Fruit fly (Drosophila melanogaster) whole organism: ENCODE data around the gene cas.
A peak's percentile ranks its signal among the peaks of the same experiment; 100 is the strongest.

Source experiments
- CG8478 ChIP-seq: fragments of >200 bp; optimal IDR thresholded peaks from 2 replicates; lab custom pipeline; 2018; ENCODE audit warnings: inconsistent platforms
- Dll ChIP-seq: fragments of >200 bp; optimal IDR thresholded peaks from 2 replicates; lab custom pipeline; 2017
- EcR ChIP-seq, 2 experiments: fragments of >200 bp; optimal IDR thresholded peaks; 2 replicates each; lab custom pipeline; 2017; ENCODE audit warnings: missing biosample characterization in 2 of 2, missing genetic modification characterization in 2 of 2, missing genetic modification reagents in 2 of 2
- pan ChIP-seq: fragments of >200 bp; optimal IDR thresholded peaks from 2 replicates; lab custom pipeline; 2017
- psq ChIP-seq: fragments of >200 bp; optimal IDR thresholded peaks from 2 replicates; lab custom pipeline; 2017
- usp ChIP-seq: fragments of >200 bp; optimal IDR thresholded peaks from 2 replicates; lab custom pipeline; 2017; ENCODE audit warnings: missing biosample characterization, missing genetic modification characterization, mixed read lengths

Gene cas

DNA sequence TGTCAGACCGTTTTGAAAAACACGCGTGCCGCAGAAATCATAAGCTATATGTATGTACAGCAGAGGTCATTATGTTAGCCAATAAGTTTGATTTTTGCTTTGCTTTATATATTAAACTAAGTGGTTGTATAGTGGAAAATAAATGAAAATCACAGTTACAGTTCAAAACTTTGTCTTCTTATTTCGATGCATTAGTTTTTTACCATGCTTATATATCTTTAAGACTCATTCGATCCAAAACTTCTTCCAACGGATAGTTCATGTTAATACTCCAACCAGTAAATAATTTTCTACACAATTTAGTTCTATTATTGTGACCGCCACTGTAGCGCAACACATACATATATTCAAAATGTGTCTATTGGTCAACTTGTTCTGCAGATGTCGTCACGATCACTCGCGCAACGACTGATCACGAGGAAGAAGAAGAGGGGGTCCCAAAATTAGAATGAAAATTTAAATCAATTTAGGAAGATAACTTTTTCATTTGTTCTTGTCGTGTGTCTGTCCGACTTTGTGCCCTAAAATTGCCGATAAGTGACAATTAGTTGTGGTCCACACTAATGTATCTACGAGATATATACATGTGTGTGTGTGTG is 11.0 kb downstream of the cas start:
- TF ChIP-seq CG8478 (lab: Kevin White, UChicago) (no peak), EcR (GFP tag; optimal IDR thresholded peaks at IDR 0.05; lab: Kevin White, UChicago) (no peak), Dll (no peak), pan (lab: Kevin White, UChicago) (no peak), usp (GFP tag; lab: Kevin White, UChicago) (no peak), psq (no peak)

DNA sequence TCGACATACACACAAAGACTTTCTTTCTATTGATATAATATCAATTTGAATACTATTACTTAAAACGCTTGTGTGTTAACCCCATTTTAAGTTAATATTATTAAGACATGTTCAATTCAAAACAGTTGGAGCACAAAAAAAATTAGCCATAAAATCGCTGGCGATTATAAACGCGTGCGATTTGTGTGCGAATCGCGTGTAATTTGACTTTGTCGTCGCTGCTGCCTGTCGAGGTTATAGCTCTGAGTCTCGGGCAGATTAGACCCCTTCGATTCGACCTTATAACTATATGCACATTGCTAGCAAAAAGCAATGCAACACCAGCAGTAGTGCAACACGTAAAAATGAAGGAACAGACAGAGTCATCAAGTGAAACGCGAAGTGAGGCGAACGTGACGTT is 11.6 kb downstream of the cas start:
- TF ChIP-seq usp (GFP tag; lab: Kevin White, UChicago) (no peak), pan (lab: Kevin White, UChicago) (no peak), Dll (no peak), psq (no peak), CG8478 (lab: Kevin White, UChicago) (no peak), EcR (GFP tag; optimal IDR thresholded peaks at IDR 0.05; lab: Kevin White, UChicago) (no peak)

- TF ChIP-seq EcR (GFP tag; optimal IDR thresholded peaks at IDR 0.05; lab: Kevin White, UChicago), result no peak
- no peak for TF ChIP-seq CG8478 (lab: Kevin White, UChicago)
- no peak for TF ChIP-seq usp (GFP tag; lab: Kevin White, UChicago)
- TF ChIP-seq pan (lab: Kevin White, UChicago), result no peak
- peak; percentile 74 for TF ChIP-seq Dll
These were observed 15.5 kb downstream of the cas start for dm6 chr3R:5701104-5701503.

dm6 chr3R:5696384-5696783 is 20.2 kb downstream of the cas start:
- no peak for TF ChIP-seq Dll
- no peak for TF ChIP-seq psq
- no peak for TF ChIP-seq pan (lab: Kevin White, UChicago)
- no peak for TF ChIP-seq usp (GFP tag; lab: Kevin White, UChicago)
- TF ChIP-seq EcR (GFP tag; optimal IDR thresholded peaks at IDR 0.05; lab: Kevin White, UChicago), result no peak
- TF ChIP-seq CG8478 (lab: Kevin White, UChicago), result no peak

DNA sequence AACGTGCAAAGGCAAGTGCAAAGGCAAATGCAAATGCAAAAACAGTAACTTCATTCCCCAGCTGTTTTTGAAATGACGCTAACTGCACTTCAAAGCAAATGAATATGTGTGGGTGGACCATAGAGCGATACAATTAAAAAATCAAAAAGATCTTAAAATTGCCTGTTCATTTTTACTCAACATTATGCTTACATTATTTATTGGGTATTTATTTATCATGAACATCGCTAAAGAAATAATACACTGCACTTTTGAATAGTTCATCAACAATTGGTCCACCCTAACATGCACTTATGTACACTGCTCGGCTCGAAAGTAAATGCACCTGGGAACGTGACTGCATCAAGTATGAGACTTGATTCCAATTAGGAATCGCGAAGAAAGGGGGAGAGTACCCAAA is 22.1 kb downstream of the cas start:
- TF ChIP-seq EcR (GFP tag; optimal IDR thresholded peaks at IDR 0.05; lab: Kevin White, UChicago), result no peak
- TF ChIP-seq psq, result no peak
- TF ChIP-seq pan (lab: Kevin White, UChicago), result no peak
- no peak for TF ChIP-seq usp (GFP tag; lab: Kevin White, UChicago)
- TF ChIP-seq CG8478 (lab: Kevin White, UChicago), result no peak
- TF ChIP-seq Dll, result no peak

- TF ChIP-seq Dll, result no peak
- no peak for TF ChIP-seq usp (GFP tag; lab: Kevin White, UChicago)
- TF ChIP-seq CG8478 (lab: Kevin White, UChicago), result no peak
- TF ChIP-seq psq, result no peak
- no peak for TF ChIP-seq EcR (GFP tag; optimal IDR thresholded peaks at IDR 0.05; lab: Kevin White, UChicago)
- TF ChIP-seq pan (lab: Kevin White, UChicago), result no peak
These were observed 23.4 kb downstream of the cas start, which contains the start of gene CG2104 for dm6 chr3R:5693186-5693585. TSS of gene CG2104 (minus strand) at chr3R:5693286.

dm6 chr3R:5691042-5691441 is 25.6 kb downstream of the cas start:
- no peak for TF ChIP-seq Dll
- no peak for TF ChIP-seq pan (lab: Kevin White, UChicago)
- TF ChIP-seq CG8478 (lab: Kevin White, UChicago), result no peak
- no peak for TF ChIP-seq psq
- TF ChIP-seq EcR (GFP tag; optimal IDR thresholded peaks at IDR 0.05; lab: Kevin White, UChicago), result no peak
- no peak for TF ChIP-seq usp (GFP tag; lab: Kevin White, UChicago)

DNA sequence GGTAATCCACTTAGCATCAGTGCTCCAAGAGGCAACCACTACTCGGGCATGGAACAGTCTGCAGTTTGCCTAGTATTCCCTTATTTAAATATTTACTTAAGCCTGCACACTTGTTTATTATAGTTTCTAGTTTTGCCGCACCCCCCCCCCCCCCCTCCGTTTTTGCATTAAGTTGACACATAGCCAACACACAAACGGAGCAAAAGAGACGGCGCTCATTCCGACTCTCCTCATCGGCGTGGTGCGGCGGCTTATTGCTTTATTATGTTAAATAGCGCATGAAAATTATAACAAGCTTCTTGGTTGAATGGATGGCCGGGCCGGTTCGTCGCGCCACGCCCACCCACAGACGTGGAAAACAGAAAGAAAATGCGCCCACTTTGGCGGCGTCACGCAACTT is 27.0 kb downstream of the cas start:
- TF ChIP-seq pan (lab: Kevin White, UChicago), result no peak
- TF ChIP-seq psq, result no peak
- TF ChIP-seq EcR (GFP tag; optimal IDR thresholded peaks at IDR 0.05; lab: Kevin White, UChicago), result no peak
- TF ChIP-seq usp (GFP tag; lab: Kevin White, UChicago), result no peak
- TF ChIP-seq CG8478 (lab: Kevin White, UChicago), result no peak
- TF ChIP-seq Dll, result no peak

DNA sequence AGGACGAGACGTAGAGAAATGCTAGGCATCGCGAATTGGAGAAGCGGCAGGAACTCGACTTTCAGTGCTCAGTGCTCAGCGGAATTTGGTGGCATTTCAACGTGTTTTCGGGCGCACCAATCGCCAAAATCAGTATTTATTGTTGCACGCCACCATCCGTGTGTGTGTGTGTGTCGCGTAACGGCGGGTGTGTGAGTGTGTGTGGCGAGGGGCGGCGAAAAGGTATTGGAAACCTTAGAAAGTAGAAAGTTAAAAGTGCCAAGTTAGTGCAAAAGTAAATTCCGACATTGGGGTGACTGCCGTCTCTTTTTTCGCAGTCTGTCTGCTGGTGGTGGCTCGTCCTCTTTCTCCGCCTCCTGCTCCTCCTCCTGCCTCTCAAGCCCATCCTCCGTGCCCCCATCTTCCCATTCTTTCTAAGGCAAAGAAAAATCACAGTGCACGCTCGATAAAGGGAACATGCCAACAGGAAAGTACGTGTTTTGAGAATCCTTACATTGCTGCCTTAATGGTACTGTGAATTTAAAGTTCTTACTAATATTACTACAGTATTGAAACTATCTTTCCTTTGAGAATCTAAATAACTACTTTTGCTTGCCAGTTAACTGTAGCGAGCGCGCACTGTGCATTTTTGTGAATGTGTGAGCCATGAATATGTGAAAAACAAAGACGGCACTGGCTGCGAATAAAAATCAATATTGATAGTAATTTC is 30.4 kb downstream of the cas start:
- TF ChIP-seq EcR (GFP tag; optimal IDR thresholded peaks at IDR 0.05; lab: Kevin White, UChicago) (no peak), psq (no peak), CG8478 (lab: Kevin White, UChicago) (no peak), usp (GFP tag; lab: Kevin White, UChicago) (no peak), Dll (no peak), pan (lab: Kevin White, UChicago) (no peak)

- TF ChIP-seq EcR (GFP tag; optimal IDR thresholded peaks at IDR 0.05; lab: Kevin White, UChicago) (no peak), usp (GFP tag; lab: Kevin White, UChicago) (no peak), psq (no peak), CG8478 (lab: Kevin White, UChicago) (no peak), pan (lab: Kevin White, UChicago) (no peak), Dll (no peak)
These were observed 31.1 kb downstream of the cas start, which contains the start of the genes Rab23 and plx for dm6 chr3R:5685269-5686048. TSS of gene Rab23 (minus strand) at chr3R:5685434. TSS of gene plx (plus strand) at chr3R:5685855.

dm6 chr3R:5684550-5685118 is 32.0 kb downstream of the cas start:
- TF ChIP-seq pan (lab: Kevin White, UChicago), result no peak
- no peak for TF ChIP-seq EcR (GFP tag; optimal IDR thresholded peaks at IDR 0.05; lab: Kevin White, UChicago)
- TF ChIP-seq usp (GFP tag; lab: Kevin White, UChicago), result no peak
- TF ChIP-seq psq, result no peak
- TF ChIP-seq CG8478 (lab: Kevin White, UChicago), result no peak
- TF ChIP-seq Dll, result no peak
